Worm (Caenorhabditis elegans): ENCODE measurements around the gene nhr-10.

Gene nhr-10

ce11 chrIII:7114952-7115488 lies at the start of gene nhr-10:
nhr-10 (minus strand) TSS chrIII:7115438.
- TF ChIP-seq W03F9.2 (tag; optimal IDR thresholded peaks at IDR 0.05) (no peak), dao-5 (tag; optimal IDR thresholded peaks at IDR 0.05) (no peak), him-1 (tag; optimal IDR thresholded peaks at IDR 0.05) (no peak)

ce11 chrIII:7162065-7162762 lies 47.0 kb upstream of the nhr-10 start, which contains the start of the genes syf-2 and K04G7.1:
syf-2 (minus strand) TSS chrIII:7162115.
K04G7.1 (plus strand) TSS chrIII:7162712.
- TF ChIP-seq him-1 (tag; optimal IDR thresholded peaks at IDR 0.05) (peak; percentile 75), W03F9.2 (tag; optimal IDR thresholded peaks at IDR 0.05) (peak; percentile 95), dao-5 (tag; optimal IDR thresholded peaks at IDR 0.05) (no peak)

- TF ChIP-seq him-1 (tag; optimal IDR thresholded peaks at IDR 0.05) (no peak), dao-5 (tag; optimal IDR thresholded peaks at IDR 0.05) (no peak), W03F9.2 (tag; optimal IDR thresholded peaks at IDR 0.05) (no peak)
These were observed 45.8 kb upstream of the nhr-10 start, which contains the start of gene rnp-7 for ce11 chrIII:7161055-7161454. rnp-7 (minus strand) TSS chrIII:7161155.

ce11 chrIII:7159246-7159645 lies 44.0 kb upstream of the nhr-10 start:
- TF ChIP-seq W03F9.2 (tag; optimal IDR thresholded peaks at IDR 0.05) (no peak), dao-5 (tag; optimal IDR thresholded peaks at IDR 0.05) (no peak), him-1 (tag; optimal IDR thresholded peaks at IDR 0.05) (no peak)

ce11 chrIII:7158709-7159108 lies 43.5 kb upstream of the nhr-10 start, which contains the start of gene nuo-4:
nuo-4 (minus strand) TSS chrIII:7158809.
- TF ChIP-seq dao-5 (tag; optimal IDR thresholded peaks at IDR 0.05) (no peak), him-1 (tag; optimal IDR thresholded peaks at IDR 0.05) (no peak), W03F9.2 (tag; optimal IDR thresholded peaks at IDR 0.05) (no peak)

- TF ChIP-seq W03F9.2 (tag; optimal IDR thresholded peaks at IDR 0.05) (peak; percentile 51), him-1 (tag; optimal IDR thresholded peaks at IDR 0.05) (peak; percentile 88), dao-5 (tag; optimal IDR thresholded peaks at IDR 0.05) (no peak)
These were observed 40.4 kb upstream of the nhr-10 start for ce11 chrIII:7155631-7156030.

ce11 chrIII:7154526-7154925 lies 39.3 kb upstream of the nhr-10 start:
- no peak for TF ChIP-seq dao-5 (tag; optimal IDR thresholded peaks at IDR 0.05)

- no peak for TF ChIP-seq dao-5 (tag; optimal IDR thresholded peaks at IDR 0.05)
- peak; percentile 26 for TF ChIP-seq him-1 (tag; optimal IDR thresholded peaks at IDR 0.05)
- peak; percentile 74 for TF ChIP-seq W03F9.2 (tag; optimal IDR thresholded peaks at IDR 0.05)
These were observed 38.6 kb upstream of the nhr-10 start, which contains the start of gene ogt-1 for ce11 chrIII:7153747-7154238. ogt-1 (minus strand) TSS chrIII:7153797.

ce11 chrIII:7152569-7152968 lies 37.3 kb upstream of the nhr-10 start:
- TF ChIP-seq him-1 (tag; optimal IDR thresholded peaks at IDR 0.05) (no peak), W03F9.2 (tag; optimal IDR thresholded peaks at IDR 0.05) (no peak), dao-5 (tag; optimal IDR thresholded peaks at IDR 0.05) (no peak)

ce11 chrIII:7150162-7150561 lies 34.9 kb upstream of the nhr-10 start:
- no peak for TF ChIP-seq dao-5 (tag; optimal IDR thresholded peaks at IDR 0.05)
- no peak for TF ChIP-seq him-1 (tag; optimal IDR thresholded peaks at IDR 0.05)
- TF ChIP-seq W03F9.2 (tag; optimal IDR thresholded peaks at IDR 0.05), result no peak

- TF ChIP-seq W03F9.2 (tag; optimal IDR thresholded peaks at IDR 0.05) (no peak), dao-5 (tag; optimal IDR thresholded peaks at IDR 0.05) (no peak), him-1 (tag; optimal IDR thresholded peaks at IDR 0.05) (no peak)
These were observed 33.0 kb upstream of the nhr-10 start for ce11 chrIII:7148191-7148590.

- TF ChIP-seq W03F9.2 (tag; optimal IDR thresholded peaks at IDR 0.05), result no peak
- TF ChIP-seq him-1 (tag; optimal IDR thresholded peaks at IDR 0.05), result no peak
- TF ChIP-seq dao-5 (tag; optimal IDR thresholded peaks at IDR 0.05), result no peak
These were observed 31.1 kb upstream of the nhr-10 start for ce11 chrIII:7146341-7146740.

- TF ChIP-seq him-1 (tag; optimal IDR thresholded peaks at IDR 0.05) (no peak), W03F9.2 (tag; optimal IDR thresholded peaks at IDR 0.05) (no peak), dao-5 (tag; optimal IDR thresholded peaks at IDR 0.05) (no peak)
These were observed 29.5 kb upstream of the nhr-10 start, which contains the start of gene glr-2 for ce11 chrIII:7144749-7145148. glr-2 (minus strand) TSS chrIII:7144959.

ce11 chrIII:7142172-7142601 lies 26.9 kb upstream of the nhr-10 start:
- TF ChIP-seq dao-5 (tag; optimal IDR thresholded peaks at IDR 0.05), result no peak
- TF ChIP-seq W03F9.2 (tag; optimal IDR thresholded peaks at IDR 0.05), result no peak
- TF ChIP-seq him-1 (tag; optimal IDR thresholded peaks at IDR 0.05), result no peak

Measured in whole organism, L4/young adult.